Fruit fly (Drosophila melanogaster): Measurements from ENCODE around the gene ush.
A peak's percentile ranks its signal among the peaks of the same experiment; 100 is the strongest.

The ush gene

DNA sequence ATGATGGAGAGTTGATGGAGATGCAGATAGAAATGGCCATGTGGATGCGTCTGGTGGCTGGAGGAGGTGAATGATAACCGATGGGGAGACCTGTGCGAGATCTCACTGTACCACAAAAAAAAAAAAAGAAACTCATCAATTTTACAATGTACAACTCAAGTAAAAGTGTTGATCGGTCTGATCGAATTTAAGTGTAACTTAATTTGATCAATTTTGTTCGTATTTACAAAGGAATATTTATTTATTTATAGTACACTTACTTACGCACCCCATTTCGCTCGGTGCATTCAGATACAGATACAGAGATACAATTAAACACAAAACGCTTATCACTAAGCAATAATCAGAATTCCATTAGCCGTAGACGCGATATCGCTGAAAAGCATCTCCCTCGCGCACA is 46.7 kb downstream of the ush start (continued):
- TF ChIP-seq chif (GFP tag; optimal IDR thresholded peaks at IDR 0.05), result peak in 1 of 2 experiments; percentile 6
- TF ChIP-seq gsb (GFP tag; IDR thresholded peaks at IDR 0.05), result no peak
- TF ChIP-seq TFAM (GFP tag; optimal IDR thresholded peaks at IDR 0.05), result no peak
- 0 out of 2 replicates have a peak, but pooled peaks have one; percentile 37 for TF ChIP-seq stc (GFP tag; IDR thresholded peaks at IDR 0.05)
- no peak for TF ChIP-seq sd (tag; optimal IDR thresholded peaks at IDR 0.05)

DNA sequence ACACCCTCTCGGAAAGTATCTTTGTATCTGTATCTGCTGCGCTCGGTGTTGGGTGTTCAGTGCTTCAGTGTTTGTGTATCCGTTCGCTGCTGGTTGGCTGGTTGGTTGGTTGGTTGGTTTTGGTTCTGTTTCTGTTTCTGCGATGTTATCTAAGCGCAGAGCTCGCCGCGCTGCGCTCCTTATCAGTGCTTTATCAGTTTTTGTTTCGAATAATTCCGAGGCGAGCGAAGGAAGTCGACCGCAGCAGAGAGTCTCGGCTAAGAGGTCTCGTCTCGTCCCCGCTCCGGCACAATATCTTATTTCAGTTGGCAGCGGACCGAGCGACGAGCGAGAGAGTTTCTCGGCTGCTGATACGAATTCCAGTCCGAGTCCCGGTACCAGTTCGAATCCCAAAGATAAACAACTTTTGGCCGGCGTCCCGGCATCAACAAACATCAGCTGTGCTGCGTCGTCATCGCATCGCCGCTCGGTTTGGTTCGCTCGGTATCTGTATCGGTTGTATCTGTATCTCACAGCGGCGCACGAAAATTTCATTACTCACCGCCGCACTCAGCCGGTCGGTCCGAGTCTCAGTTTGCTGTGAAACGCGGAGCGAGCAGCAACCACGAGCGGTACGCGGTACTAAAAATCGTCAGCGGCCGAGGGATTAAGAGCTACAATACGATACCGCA is 47.3 kb downstream of the ush start:
- TF ChIP-seq dmrt11E (tag; optimal IDR thresholded peaks at IDR 0.05), result no peak
- TF ChIP-seq CG32772 (GFP tag; IDR thresholded peaks at IDR 0.05), result no peak
- peak; percentile 28 for TF ChIP-seq CG17912 (GFP tag; optimal IDR thresholded peaks at IDR 0.05)
- TF ChIP-seq lilli (GFP tag; optimal IDR thresholded peaks at IDR 0.05), result peak; percentile 24
- TF ChIP-seq HLH4C (GFP tag; IDR thresholded peaks at IDR 0.05; ENCODE audit: partially characterized antibody), result peak; percentile 63; the same call in 2 of the 3 replicates
- peak; percentile 35 for TF ChIP-seq ash1 (GFP tag; optimal IDR thresholded peaks at IDR 0.05)
- no peak for TF ChIP-seq pita (GFP tag; optimal IDR thresholded peaks at IDR 0.05)
- TF ChIP-seq CG2129 (GFP tag; IDR thresholded peaks at IDR 0.05; ENCODE audit: partially characterized antibody), result peak; percentile 33; the same call in 1 of the 2 replicates
- TF ChIP-seq kay (GFP tag; optimal IDR thresholded peaks at IDR 0.05), result peak; percentile 81
- TF ChIP-seq Fer2 (tag; optimal IDR thresholded peaks at IDR 0.05), result no peak
- TF ChIP-seq Kr (GFP tag; optimal IDR thresholded peaks at IDR 0.05), result no peak
- TF ChIP-seq kah (GFP tag; optimal IDR thresholded peaks at IDR 0.05), result no peak
- no peak for TF ChIP-seq Fer3 (tag; optimal IDR thresholded peaks at IDR 0.05)
- no peak for TF ChIP-seq CG31388 (GFP tag; optimal IDR thresholded peaks at IDR 0.05)
- TF ChIP-seq Lpt (GFP tag; optimal IDR thresholded peaks at IDR 0.05), result no peak
- TF ChIP-seq zf30C (GFP tag; optimal IDR thresholded peaks at IDR 0.05), result no peak
- no peak for TF ChIP-seq al (GFP tag; IDR thresholded peaks at IDR 0.05)
- peak; percentile 43 for TF ChIP-seq btn (GFP tag; optimal IDR thresholded peaks at IDR 0.05)
- TF ChIP-seq seq (GFP tag; IDR thresholded peaks at IDR 0.05), result no peak
- peak; percentile 57 for TF ChIP-seq ftz-f1 (GFP tag; optimal IDR thresholded peaks at IDR 0.05)
- TF ChIP-seq dpn (GFP tag; optimal IDR thresholded peaks at IDR 0.05), result no peak
- no peak for TF ChIP-seq yki (optimal IDR thresholded peaks at IDR 0.05)
- no peak for TF ChIP-seq CG6654 (GFP tag; optimal IDR thresholded peaks at IDR 0.05)
- TF ChIP-seq sna (GFP tag; IDR thresholded peaks at IDR 0.05; ENCODE audit: partially characterized antibody), result peak; percentile 57; the same call in 1 of the 2 replicates
- TF ChIP-seq Gug (GFP tag; IDR thresholded peaks at IDR 0.05), result no peak; the same call in 3 of the 4 replicates
- no peak for TF ChIP-seq tio (GFP tag; optimal IDR thresholded peaks at IDR 0.05)
- no peak for TF ChIP-seq gem (tag; optimal IDR thresholded peaks at IDR 0.05)
- TF ChIP-seq onecut (GFP tag; IDR thresholded peaks at IDR 0.05), result peak; percentile 16; the same call in 1 of the 2 replicates
- TF ChIP-seq sqz (GFP tag; optimal IDR thresholded peaks at IDR 0.05), result peak; percentile 42
- TF ChIP-seq tin (GFP tag; optimal IDR thresholded peaks at IDR 0.05), result no peak
- TF ChIP-seq gsb (GFP tag; IDR thresholded peaks at IDR 0.05), result no peak
- TF ChIP-seq dan (GFP tag; IDR thresholded peaks at IDR 0.05), result no peak
- TF ChIP-seq sc (optimal IDR thresholded peaks at IDR 0.05), result no peak
- TF ChIP-seq sc (GFP tag; optimal IDR thresholded peaks at IDR 0.05), result no peak
- TF ChIP-seq toy (GFP tag; IDR thresholded peaks at IDR 0.05), result no peak
- TF ChIP-seq CG13296 (GFP tag; optimal IDR thresholded peaks at IDR 0.05), result peak; percentile 16
- TF ChIP-seq pfk (GFP tag; optimal IDR thresholded peaks at IDR 0.05), result peak; percentile 25
- TF ChIP-seq CG12104 (GFP tag; optimal IDR thresholded peaks at IDR 0.05), result no peak
- peak; percentile 89 for TF ChIP-seq CG34376 (GFP tag; optimal IDR thresholded peaks at IDR 0.05)
- peak; percentile 98 for TF ChIP-seq Jarid2 (GFP tag; optimal IDR thresholded peaks at IDR 0.05)
- TF ChIP-seq CoRest (tag; optimal IDR thresholded peaks at IDR 0.05), result no peak
- TF ChIP-seq ems (GFP tag; optimal IDR thresholded peaks at IDR 0.05), result peak; percentile 40
- peak; percentile 88 for TF ChIP-seq cg (GFP tag; optimal IDR thresholded peaks at IDR 0.05)
- peak; percentile 16 to 81 for TF ChIP-seq crp (GFP tag; optimal IDR thresholded peaks at IDR 0.05)

Measured in whole organism, embryonic.